Worm (Caenorhabditis elegans) whole organism, mixed stage, embryonic: ENCODE measurements around the gene T10B5.4.

Source experiments
- bed-3 ChIP-seq: fragments of 200-800 bp; sonication (Bioruptor generic); optimal IDR thresholded peaks from 3 replicates; lab custom pipeline; 2018; ENCODE audit warnings: mild to moderate bottlenecking, missing genetic modification characterization, moderate library complexity, missing compliant biosample characterization
- ceh-39 ChIP-seq: fragments of 150-350 bp; optimal IDR thresholded peaks from 2 replicates; lab custom pipeline; 2014; ENCODE audit warnings: missing biosample characterization, missing genetic modification characterization
- ceh-43 ChIP-seq: fragments of 200-800 bp; sonication (Bioruptor generic); optimal IDR thresholded peaks from 2 replicates; lab custom pipeline; 2018; ENCODE audit warnings: mild to moderate bottlenecking, missing genetic modification characterization, moderate library complexity, missing compliant biosample characterization
- elt-1 ChIP-seq: sonication (generic microtip); optimal IDR thresholded peaks from 2 replicates; lab custom pipeline; 2017; ENCODE audit warnings: missing genetic modification characterization, mild to moderate bottlenecking, missing compliant biosample characterization, antibody characterized with exemption, moderate library complexity, borderline replicate concordance; ENCODE audit not compliant: insufficient read depth
- lsy-2 ChIP-seq: fragments of 150-350 bp; optimal IDR thresholded peaks from 2 replicates; lab custom pipeline; 2014; ENCODE audit warnings: missing biosample characterization, missing genetic modification characterization
- mab-5 ChIP-seq: fragments of 150-350 bp; optimal IDR thresholded peaks from 2 replicates; lab custom pipeline; 2014; ENCODE audit warnings: missing biosample characterization, missing genetic modification characterization
- mep-1 ChIP-seq: fragments of 150-350 bp; optimal IDR thresholded peaks from 2 replicates; lab custom pipeline; 2017; ENCODE audit warnings: missing biosample characterization, missing genetic modification reagents, missing genetic modification characterization, inconsistent platforms
- nhr-28 ChIP-seq: fragments of 150-350 bp; optimal IDR thresholded peaks from 2 replicates; lab custom pipeline; 2014; ENCODE audit warnings: missing biosample characterization, missing genetic modification characterization
- nhr-76 ChIP-seq: sonication (generic microtip); optimal IDR thresholded peaks from 2 replicates; lab custom pipeline; 2017; ENCODE audit warnings: missing biosample characterization, missing genetic modification characterization
- snpc-4 ChIP-seq: fragments of 150-350 bp; optimal IDR thresholded peaks from 2 replicates; lab custom pipeline; 2014; ENCODE audit warnings: missing biosample characterization, missing genetic modification characterization
- unc-120 ChIP-seq: sonication (generic microtip); optimal IDR thresholded peaks from 2 replicates; lab custom pipeline; 2017; ENCODE audit warnings: missing genetic modification characterization, missing compliant biosample characterization; ENCODE audit not compliant: poor library complexity, severe bottlenecking
- unc-39 ChIP-seq: fragments of 150-350 bp; optimal IDR thresholded peaks from 2 replicates; lab custom pipeline; 2014; ENCODE audit warnings: missing biosample characterization, missing genetic modification characterization
- unc-62 ChIP-seq: fragments of 150-350 bp; optimal IDR thresholded peaks from 2 replicates; lab custom pipeline; 2014; ENCODE audit warnings: missing biosample characterization, missing genetic modification reagents, missing genetic modification characterization
- ztf-11 ChIP-seq: fragments of 150-350 bp; optimal IDR thresholded peaks from 2 replicates; lab custom pipeline; 2014; ENCODE audit warnings: missing biosample characterization, missing genetic modification characterization

The T10B5.4 gene

ce11 chrV:1820749-1821148, 50.9 kb downstream of the T10B5.4 start:
- no peak for TF ChIP-seq ceh-43 (GFP tag; lab: Kevin White, UChicago)
- no peak for TF ChIP-seq mep-1 (tag; lab: Kevin White, UChicago)
- TF ChIP-seq bed-3 (GFP tag; lab: Kevin White, UChicago), result no peak
- TF ChIP-seq unc-62 (GFP tag; lab: Kevin White, UChicago), result no peak
- no peak for TF ChIP-seq mab-5
- no peak for TF ChIP-seq elt-1 (tag; lab: Kevin White, UChicago)
- no peak for TF ChIP-seq nhr-28 (tag; lab: Kevin White, UChicago)
- TF ChIP-seq ceh-39 (tag; lab: Kevin White, UChicago), result no peak
- no peak for TF ChIP-seq lsy-2
- no peak for TF ChIP-seq snpc-4 (tag; lab: Kevin White, UChicago)
- TF ChIP-seq nhr-76 (tag; lab: Kevin White, UChicago), result no peak
- no peak for TF ChIP-seq unc-120 (tag; lab: Kevin White, UChicago)
- no peak for TF ChIP-seq unc-39 (tag; lab: Kevin White, UChicago)
- TF ChIP-seq ztf-11 (tag; lab: Kevin White, UChicago), result no peak
